Worm (Caenorhabditis elegans): ENCODE measurements around the gene deg-3.

The deg-3 gene

DNA sequence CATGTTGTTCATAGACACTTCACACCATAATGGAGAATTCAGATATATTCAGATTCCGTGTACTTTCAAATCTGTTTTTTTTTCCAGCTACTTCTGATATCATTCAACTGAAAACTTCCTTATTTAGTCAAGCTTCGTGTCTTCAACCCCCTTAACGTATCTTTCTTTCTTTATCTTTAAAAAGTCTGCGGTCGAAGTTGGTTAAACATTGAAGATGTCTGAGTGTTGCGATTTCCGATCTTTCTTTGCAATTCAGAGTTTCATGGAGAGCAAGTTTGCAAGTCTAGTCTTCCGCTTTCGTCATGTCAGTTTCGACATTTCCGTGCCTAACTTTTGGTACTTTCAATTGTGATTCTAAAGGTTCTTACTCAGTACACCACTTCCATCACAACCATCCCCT lies 20.3 kb upstream of the deg-3 start:
- TF ChIP-seq attf-3 (GFP tag; conservative IDR thresholded peaks at IDR 0.05) (no peak), ekl-4 (GFP tag; IDR thresholded peaks at IDR 0.05) (no peak), cebp-2 (GFP tag; IDR thresholded peaks at IDR 0.05) (no peak), mcd-1 (GFP tag; IDR thresholded peaks at IDR 0.05) (no peak), egl-44 (GFP tag; IDR thresholded peaks at IDR 0.05) (no peak), ztf-3 (GFP tag; optimal IDR thresholded peaks at IDR 0.05) (no peak), snpc-1.1 (tag; optimal IDR thresholded peaks at IDR 0.05; ENCODE audit: insufficient read depth) (no peak), aptf-2 (GFP tag; conservative IDR thresholded peaks at IDR 0.05) (no peak), cebp-1 (GFP tag; IDR thresholded peaks at IDR 0.05) (no peak), cebp-1 (tag; optimal IDR thresholded peaks at IDR 0.05) (no peak), rec-8 (tag; optimal IDR thresholded peaks at IDR 0.05) (no peak), ztf-25 (GFP tag; IDR thresholded peaks at IDR 0.05) (no peak), attf-6 (GFP tag; IDR thresholded peaks at IDR 0.05) (no peak)

DNA sequence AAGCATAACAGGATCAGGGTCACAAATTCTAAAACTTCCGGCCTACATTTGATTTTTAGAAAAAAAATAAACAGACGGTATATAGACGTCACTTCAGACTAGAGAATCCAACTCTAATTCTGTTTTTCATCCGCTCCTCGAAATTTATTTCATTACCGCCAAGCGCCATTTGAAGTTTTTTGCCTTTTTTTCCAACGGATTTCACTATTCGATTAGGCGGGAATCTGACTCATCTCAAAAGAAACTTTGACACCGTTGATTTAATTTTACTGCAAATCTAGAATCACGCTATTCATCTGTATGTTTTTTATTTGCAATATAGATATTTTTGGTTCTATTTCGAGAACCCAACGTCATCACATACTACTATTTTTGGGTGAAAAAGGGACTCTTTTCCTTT lies 15.9 kb upstream of the deg-3 start:
- TF ChIP-seq B0336.3 (GFP tag; IDR thresholded peaks at IDR 0.05) (no peak), ztf-18 (tag; optimal IDR thresholded peaks at IDR 0.05) (no peak), nhr-90 (tag; optimal IDR thresholded peaks at IDR 0.05) (no peak), egrh-3 (GFP tag; IDR thresholded peaks at IDR 0.05) (no peak), pbrm-1 (GFP tag; IDR thresholded peaks at IDR 0.05) (no peak), let-526 (GFP tag; IDR thresholded peaks at IDR 0.05) (no peak), snpc-1.3 (tag; optimal IDR thresholded peaks at IDR 0.05; ENCODE audit: insufficient read depth) (no peak), Y67H2A.10 (GFP tag; conservative IDR thresholded peaks at IDR 0.05) (no peak), F39B2.1 (GFP tag; IDR thresholded peaks at IDR 0.05) (no peak), zfh-2 (GFP tag; conservative IDR thresholded peaks at IDR 0.05) (no peak), F57C9.4 (tag; optimal IDR thresholded peaks at IDR 0.05) (no peak), ztf-28 (GFP tag; IDR thresholded peaks at IDR 0.05) (no peak), ceh-91 (GFP tag; IDR thresholded peaks at IDR 0.05) (no peak)

DNA sequence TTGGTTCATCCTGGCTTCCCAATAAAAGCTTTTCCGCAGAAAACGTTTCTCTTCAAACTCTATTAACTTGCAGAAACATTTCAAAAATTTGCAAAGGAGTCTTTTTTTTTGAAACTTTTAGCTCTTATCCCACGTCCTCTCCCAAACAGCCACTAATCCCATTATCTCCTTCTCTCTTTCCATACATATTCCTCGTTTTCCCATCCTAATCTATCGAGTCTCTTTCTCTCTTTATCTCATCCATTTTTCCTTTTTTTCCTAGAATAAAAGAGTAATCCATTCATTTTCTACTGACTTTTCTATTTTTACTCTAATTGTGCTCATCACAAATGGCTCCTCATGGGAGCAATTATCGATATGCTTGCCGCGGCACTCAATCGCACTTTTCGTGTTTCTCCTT lies 13.8 kb upstream of the deg-3 start:
- TF ChIP-seq attf-5 (GFP tag; optimal IDR thresholded peaks at IDR 0.05) (no peak), Y53F4B.3 (GFP tag; IDR thresholded peaks at IDR 0.05) (no peak), cebp-2 (GFP tag; IDR thresholded peaks at IDR 0.05) (no peak), unc-62 (GFP tag; optimal IDR thresholded peaks at IDR 0.05) (no peak), ZK185.1 (tag; optimal IDR thresholded peaks at IDR 0.05; ENCODE audit: poor library complexity, severe bottlenecking) (no peak), mes-4 (tag; optimal IDR thresholded peaks at IDR 0.05) (no peak), B0035.1 (tag; optimal IDR thresholded peaks at IDR 0.05) (no peak), D2030.7 (GFP tag; IDR thresholded peaks at IDR 0.05) (no peak), B0019.2 (GFP tag; conservative IDR thresholded peaks at IDR 0.05) (no peak), snpc-3.4 (tag; optimal IDR thresholded peaks at IDR 0.05) (no peak), nhr-27 (tag; optimal IDR thresholded peaks at IDR 0.05) (no peak), F10E7.11 (tag; optimal IDR thresholded peaks at IDR 0.05) (no peak), F33H1.4 (GFP tag; IDR thresholded peaks at IDR 0.05) (no peak), snpc-1.1 (tag; optimal IDR thresholded peaks at IDR 0.05; ENCODE audit: insufficient read depth) (no peak), cebp-1 (GFP tag; IDR thresholded peaks at IDR 0.05) (no peak), cebp-1 (tag; optimal IDR thresholded peaks at IDR 0.05) (no peak), fkh-3 (tag; optimal IDR thresholded peaks at IDR 0.05) (no peak)
